Fruit fly (Drosophila melanogaster) whole organism, prepupa: ENCODE measurements around the gene CG10587.

Experiments used
- Blimp-1 ChIP-seq: fragments of 200-800 bp; sonication (Bioruptor generic); optimal IDR thresholded peaks from 3 replicates; lab custom pipeline; 2017; ENCODE audit warnings: missing biosample characterization, missing genetic modification characterization, mild to moderate bottlenecking, moderate library complexity, missing genetic modification reagents
- CG10669 ChIP-seq: fragments of 200-800 bp; sonication (Bioruptor generic); optimal IDR thresholded peaks from 3 replicates; lab custom pipeline; 2018; ENCODE audit warnings: missing biosample characterization, mild to moderate bottlenecking, missing genetic modification characterization, moderate library complexity
- CG1621 ChIP-seq: fragments of 200-800 bp; sonication (Bioruptor generic); optimal IDR thresholded peaks from 3 replicates; lab custom pipeline; 2018; ENCODE audit warnings: missing biosample characterization, mild to moderate bottlenecking, missing genetic modification characterization
- CG7368 ChIP-seq: fragments of 200-800 bp; sonication (Bioruptor generic); optimal IDR thresholded peaks from 3 replicates; lab custom pipeline; 2016; ENCODE audit warnings: missing biosample characterization, missing genetic modification characterization
- Gug ChIP-seq: fragments of 200-800 bp; sonication (Bioruptor generic); IDR thresholded peaks from 2 replicates; pipeline ENCODE4 v1.3.6; 2022; ENCODE audit warnings: missing biosample characterization, missing genetic modification characterization
- Hr38 ChIP-seq: sonication (Bioruptor generic); optimal IDR thresholded peaks from 2 replicates; lab custom pipeline; 2016; ENCODE audit warnings: missing biosample characterization, missing genetic modification characterization
- achi ChIP-seq: fragments of 200-800 bp; sonication (Bioruptor generic); optimal IDR thresholded peaks from 3 replicates; lab custom pipeline; 2016; ENCODE audit warnings: missing biosample characterization, missing genetic modification characterization
- esn ChIP-seq: fragments of 200-800 bp; sonication (Bioruptor generic); optimal IDR thresholded peaks from 2 replicates; lab custom pipeline; 2016; ENCODE audit warnings: missing biosample characterization, mild to moderate bottlenecking, missing genetic modification characterization, moderate library complexity
- net ChIP-seq: fragments of 200-800 bp; sonication (Bioruptor generic); optimal IDR thresholded peaks from 3 replicates; lab custom pipeline; 2016; ENCODE audit warnings: missing biosample characterization, missing genetic modification characterization

DNA sequence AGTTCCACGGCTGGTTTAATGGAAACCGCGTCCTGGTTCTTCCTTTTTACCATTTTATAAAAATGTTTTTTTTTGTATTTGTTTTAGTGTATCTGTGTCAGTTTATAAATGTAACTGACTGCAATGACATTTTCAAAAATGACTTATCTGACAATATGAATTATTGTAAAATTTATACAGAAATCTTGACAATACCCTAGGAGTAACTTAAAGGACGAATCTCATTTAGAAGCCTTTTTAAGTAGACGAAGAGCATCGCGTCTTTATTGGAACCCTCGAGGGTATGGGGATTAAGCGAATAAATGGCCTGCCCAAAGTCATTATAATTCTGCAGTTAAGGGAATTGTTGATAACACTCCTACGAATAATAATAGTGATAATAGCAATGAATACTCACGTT, 4.3 kb upstream of the CG10587 start, which contains the start of gene CG12983:
- TF ChIP-seq CG1621: no peak
- no peak for TF ChIP-seq net
- no peak for TF ChIP-seq Blimp-1 (GFP tag; lab: Kevin White, UChicago)
- no peak for TF ChIP-seq CG10669 (GFP tag; lab: Kevin White, UChicago)
- TF ChIP-seq Hr38: no peak
- TF ChIP-seq Gug: no peak
- TF ChIP-seq achi (GFP tag; lab: Kevin White, UChicago): no peak
- TF ChIP-seq CG7368 (GFP tag; lab: Kevin White, UChicago): no peak
- TF ChIP-seq esn (GFP tag; lab: Kevin White, UChicago): no peak
